Fruit fly (Drosophila melanogaster) whole organism, embryonic: ENCODE measurements around the gene Dlip1.

Experiments
- Antp ChIP-seq: fragments of 200-800 bp; sonication (Bioruptor generic); optimal IDR thresholded peaks from 3 replicates; lab custom pipeline; 2016; ENCODE audit warnings: missing biosample characterization, missing genetic modification characterization
- BEAF-32 ChIP-seq: fragments of 200-800 bp; sonication (Bioruptor generic); optimal IDR thresholded peaks from 3 replicates; lab custom pipeline; 2017; ENCODE audit warnings: missing biosample characterization, missing genetic modification characterization, mild to moderate bottlenecking, moderate library complexity, missing genetic modification reagents
- CG10366 ChIP-seq: fragments of 200-800 bp; sonication (Bioruptor generic); IDR thresholded peaks from 2 replicates; pipeline ENCODE4 v1.3.6; 2022; ENCODE audit warnings: missing biosample characterization, missing genetic modification characterization
- CG11723 ChIP-seq: fragments of 200-800 bp; sonication (Bioruptor generic); optimal IDR thresholded peaks from 2 replicates; lab custom pipeline; 2017; ENCODE audit warnings: missing biosample characterization, mild to moderate bottlenecking, missing genetic modification characterization
- CG15479 ChIP-seq: fragments of 200-800 bp; sonication (Bioruptor generic); optimal IDR thresholded peaks from 3 replicates; lab custom pipeline; 2019; ENCODE audit warnings: missing biosample characterization, mild to moderate bottlenecking, missing genetic modification characterization, moderate library complexity
- CG18011 ChIP-seq: fragments of 200-800 bp; sonication (Bioruptor generic); optimal IDR thresholded peaks from 2 replicates; lab custom pipeline; 2017; ENCODE audit warnings: missing biosample characterization, missing genetic modification characterization, mild to moderate bottlenecking, moderate library complexity, missing genotype
- CG2199 ChIP-seq: fragments of 200-800 bp; sonication (Bioruptor generic); IDR thresholded peaks from 3 replicates; pipeline ENCODE4 v1.3.6; 2022; ENCODE audit warnings: missing biosample characterization, missing genetic modification characterization
- CG31441 ChIP-seq: fragments of 200-800 bp; sonication (Bioruptor generic); IDR thresholded peaks from 2 replicates; pipeline ENCODE4 v1.3.6; 2022; ENCODE audit warnings: missing biosample characterization, missing genetic modification characterization
- CG34376 ChIP-seq: fragments of 200-800 bp; sonication (Bioruptor generic); optimal IDR thresholded peaks from 2 replicates; lab custom pipeline; 2018; ENCODE audit warnings: missing biosample characterization, mild to moderate bottlenecking, missing genetic modification characterization
- CG42726 ChIP-seq: fragments of 200-800 bp; sonication (Bioruptor generic); IDR thresholded peaks from 2 replicates; pipeline ENCODE4 v1.3.6; 2022; ENCODE audit warnings: missing biosample characterization, missing genetic modification characterization; ENCODE audit not compliant: partially characterized antibody
- CG6654 ChIP-seq: fragments of 200-800 bp; sonication (Bioruptor generic); optimal IDR thresholded peaks from 2 replicates; lab custom pipeline; 2017; ENCODE audit warnings: missing biosample characterization, mild to moderate bottlenecking, missing genetic modification characterization
- CG7963 ChIP-seq: fragments of 200-800 bp; sonication (Bioruptor generic); IDR thresholded peaks from 3 replicates; pipeline ENCODE4 v1.3.6; 2022; ENCODE audit warnings: missing biosample characterization, missing genetic modification characterization; ENCODE audit not compliant: partially characterized antibody
- CG8290 ChIP-seq, 3 experiments: fragments of 200-800 bp; sonication (Bioruptor generic); optimal IDR thresholded peaks; 2 replicates each; lab custom pipeline; 2016 to 2019; ENCODE audit warnings: missing biosample characterization in 3 of 3, missing genetic modification characterization in 3 of 3, mild to moderate bottlenecking in 2 of 3, moderate library complexity in 1 of 3
- CG8765 ChIP-seq: fragments of 200-800 bp; sonication (Bioruptor generic); IDR thresholded peaks from 2 replicates; pipeline ENCODE4 v1.3.6; 2022; ENCODE audit warnings: missing biosample characterization, missing genetic modification characterization
- CG9727 ChIP-seq: fragments of 200-800 bp; sonication (Bioruptor generic); optimal IDR thresholded peaks from 3 replicates; lab custom pipeline; 2017; ENCODE audit warnings: missing biosample characterization, mild to moderate bottlenecking, missing genetic modification characterization
- CkIIα-i1 ChIP-seq: fragments of 200-800 bp; sonication (Bioruptor generic); IDR thresholded peaks from 2 replicates; pipeline ENCODE4 v1.3.6; 2022; ENCODE audit warnings: missing biosample characterization, missing genetic modification characterization
- D ChIP-seq, 2 experiments: fragments of 200-800 bp in 1 of 2; fragments of >200 bp in 1 of 2; sonication (Bioruptor generic) in 1 of 2; optimal IDR thresholded peaks; 2 replicates in 1 of 2; 3 replicates in 1 of 2; lab custom pipeline; 2017; ENCODE audit warnings: mild to moderate bottlenecking in 1 of 2, missing biosample characterization in 1 of 2, missing genetic modification characterization in 1 of 2, missing genetic modification reagents in 1 of 2
- Deaf1 ChIP-seq: fragments of 200-800 bp; optimal IDR thresholded peaks from 3 replicates; lab custom pipeline; 2019; ENCODE audit warnings: missing biosample characterization, mild to moderate bottlenecking, missing genetic modification characterization, moderate library complexity
- E2f1 ChIP-seq: fragments of 200-800 bp; sonication (Bioruptor generic); IDR thresholded peaks from 2 replicates; pipeline ENCODE4 v1.3.6; 2022; ENCODE audit warnings: missing biosample characterization, missing genetic modification characterization
- Ets65A ChIP-seq: fragments of 200-800 bp; sonication (Bioruptor generic); peaks from one replicate; lab custom pipeline; 2016; ENCODE audit warnings: missing biosample characterization, missing genetic modification characterization
- Fer1 ChIP-seq: fragments of 200-800 bp; sonication (Bioruptor generic); optimal IDR thresholded peaks from 2 replicates; lab custom pipeline; 2017; ENCODE audit warnings: missing biosample characterization, mild to moderate bottlenecking, missing genetic modification characterization
- Hand ChIP-seq: fragments of 200-800 bp; sonication (Bioruptor generic); optimal IDR thresholded peaks from 2 replicates; lab custom pipeline; 2017; ENCODE audit warnings: mild to moderate bottlenecking, missing biosample characterization, missing genetic modification reagents, missing genetic modification characterization
- Hmx ChIP-seq: fragments of 200-800 bp; sonication (Bioruptor generic); optimal IDR thresholded peaks from 2 replicates; lab custom pipeline; 2016; ENCODE audit warnings: missing biosample characterization, missing genetic modification characterization
- Hr3 ChIP-seq: fragments of 200-800 bp; sonication (Bioruptor generic); optimal IDR thresholded peaks from 3 replicates; lab custom pipeline; 2016; ENCODE audit warnings: missing biosample characterization, missing genetic modification characterization
- Hr78 ChIP-seq, 2 experiments: fragments of 200-800 bp in 1 of 2; fragments of >200 bp in 1 of 2; sonication (Bioruptor generic) in 1 of 2; optimal IDR thresholded peaks; 2 replicates each; lab custom pipeline; 2017 to 2019; ENCODE audit warnings: missing biosample characterization in 2 of 2, missing genetic modification characterization in 2 of 2, mild to moderate bottlenecking in 1 of 2, moderate library complexity in 1 of 2
- Pdp1 ChIP-seq, 2 experiments: fragments of 200-800 bp; sonication (Bioruptor generic); optimal IDR thresholded peaks; 3 replicates each; lab custom pipeline; 2016; ENCODE audit warnings: missing biosample characterization in 2 of 2, missing genetic modification characterization in 2 of 2, mild to moderate bottlenecking in 1 of 2, moderate library complexity in 1 of 2
- Xbp1 ChIP-seq: fragments of 200-800 bp; sonication (Bioruptor generic); optimal IDR thresholded peaks from 3 replicates; lab custom pipeline; 2016; ENCODE audit warnings: missing biosample characterization, mild to moderate bottlenecking, missing genetic modification characterization
- amos ChIP-seq: fragments of 200-800 bp; sonication (Bioruptor generic); IDR thresholded peaks from 2 replicates; pipeline ENCODE4 v1.3.6; 2022; ENCODE audit warnings: missing biosample characterization, missing genetic modification characterization; ENCODE audit not compliant: partially characterized antibody
- bbx ChIP-seq: fragments of 200-800 bp; sonication (Bioruptor generic); IDR thresholded peaks from 2 replicates; pipeline ENCODE4 v1.3.6; 2022; ENCODE audit warnings: missing biosample characterization, missing genetic modification characterization; ENCODE audit not compliant: partially characterized antibody
- cg ChIP-seq: fragments of 200-800 bp; sonication (Bioruptor generic); optimal IDR thresholded peaks from 3 replicates; lab custom pipeline; 2019; ENCODE audit warnings: missing biosample characterization, mild to moderate bottlenecking, missing genetic modification characterization, moderate library complexity
- chinmo ChIP-seq: fragments of 200-800 bp; sonication (Bioruptor generic); IDR thresholded peaks from 4 replicates; pipeline ENCODE4 v1.3.6; 2022; ENCODE audit warnings: missing biosample characterization, missing genetic modification characterization; ENCODE audit not compliant: partially characterized antibody
- ci ChIP-seq: fragments of 200-800 bp; sonication (Bioruptor generic); IDR thresholded peaks from 3 replicates; pipeline ENCODE4 v1.3.6; 2022; ENCODE audit warnings: missing biosample characterization, missing genetic modification characterization
- danr ChIP-seq: fragments of 200-800 bp; sonication (Bioruptor generic); IDR thresholded peaks from 2 replicates; pipeline ENCODE4 v1.3.6; 2022; ENCODE audit warnings: missing biosample characterization, missing genetic modification characterization
- dimm ChIP-seq: fragments of 200-800 bp; sonication (Bioruptor generic); IDR thresholded peaks from 2 replicates; pipeline ENCODE4 v1.3.6; 2022; ENCODE audit warnings: missing biosample characterization, missing genetic modification characterization
- eve ChIP-seq, 2 experiments: fragments of >200 bp; optimal IDR thresholded peaks; 2 replicates each; lab custom pipeline; 2017; ENCODE audit warnings: missing biosample characterization in 2 of 2, missing genetic modification characterization in 2 of 2
- ewg ChIP-seq: fragments of 200-800 bp; sonication (Bioruptor generic); optimal IDR thresholded peaks from 3 replicates; lab custom pipeline; 2017; ENCODE audit warnings: mild to moderate bottlenecking, missing biosample characterization, missing genetic modification reagents, missing genetic modification characterization
- exex ChIP-seq: fragments of 200-800 bp; sonication (Bioruptor generic); optimal IDR thresholded peaks from 4 replicates; lab custom pipeline; 2018; ENCODE audit warnings: missing biosample characterization, mild to moderate bottlenecking, missing genetic modification characterization, moderate library complexity
- gem ChIP-seq: fragments of 200-800 bp; sonication (Bioruptor generic); optimal IDR thresholded peaks from 2 replicates; lab custom pipeline; 2019; ENCODE audit warnings: missing biosample characterization, mild to moderate bottlenecking, missing genetic modification characterization, moderate library complexity
- jumu ChIP-seq: fragments of 200-800 bp; sonication (Bioruptor generic); optimal IDR thresholded peaks from 3 replicates; lab custom pipeline; 2016; ENCODE audit warnings: missing biosample characterization, missing genetic modification characterization
- nmo ChIP-seq: fragments of 200-800 bp; sonication (Bioruptor generic); optimal IDR thresholded peaks from 2 replicates; lab custom pipeline; 2018; ENCODE audit warnings: missing biosample characterization, mild to moderate bottlenecking, missing genetic modification characterization, moderate library complexity
- nom ChIP-seq: fragments of 200-800 bp; sonication (Bioruptor generic); optimal IDR thresholded peaks from 2 replicates; lab custom pipeline; 2017; ENCODE audit warnings: missing biosample characterization, missing genetic modification characterization, mild to moderate bottlenecking, moderate library complexity, missing genetic modification reagents
- p53 ChIP-seq: fragments of 200-800 bp; sonication (Bioruptor generic); optimal IDR thresholded peaks from 2 replicates; lab custom pipeline; 2016; ENCODE audit warnings: missing biosample characterization, missing genetic modification characterization
- sens ChIP-seq: fragments of 200-800 bp; sonication (Bioruptor generic); peaks from one replicate; lab custom pipeline; 2016; ENCODE audit warnings: missing biosample characterization, missing genetic modification characterization
- sqz ChIP-seq: fragments of 200-800 bp; sonication (Bioruptor generic); optimal IDR thresholded peaks from 3 replicates; lab custom pipeline; 2018; ENCODE audit warnings: missing biosample characterization, mild to moderate bottlenecking, missing genetic modification characterization
- twi ChIP-seq: fragments of 200-800 bp; optimal IDR thresholded peaks from 2 replicates; lab custom pipeline; 2019; ENCODE audit warnings: missing biosample characterization, mild to moderate bottlenecking, missing genetic modification characterization, moderate library complexity
- vvl ChIP-seq: fragments of 200-800 bp; sonication (Bioruptor generic); IDR thresholded peaks from 2 replicates; pipeline ENCODE4 v1.3.6; 2022; ENCODE audit warnings: missing biosample characterization, missing genetic modification characterization
- zen ChIP-seq: fragments of 200-800 bp; sonication (Bioruptor generic); optimal IDR thresholded peaks from 3 replicates; lab custom pipeline; 2018; ENCODE audit warnings: missing biosample characterization, mild to moderate bottlenecking, missing genetic modification characterization, moderate library complexity
- zen2 ChIP-seq: fragments of 200-800 bp; sonication (Bioruptor generic); IDR thresholded peaks from 3 replicates; pipeline ENCODE4 v1.3.6; 2022; ENCODE audit warnings: missing biosample characterization, missing genetic modification characterization; ENCODE audit not compliant: partially characterized antibody

Gene Dlip1

dm6 chrX:9155715-9156387 lies 2.6 kb upstream of the Dlip1 start (continued):
- TF ChIP-seq CG2199 (GFP tag; lab: Robert Waterston, UW) (no peak), Ets65A (GFP tag; lab: Kevin White, UChicago) (peak; percentile 4), jumu (no peak), Hr78 (GFP tag; optimal IDR thresholded peaks at IDR 0.05; lab: Kevin White, UChicago) (no peak), vvl (peak; percentile 56; the same call in 1 of the 2 replicates), twi (peak; percentile 74), ci (0 out of 3 replicates have a peak, but pooled peaks have one; percentile 21), Pdp1 (GFP tag; optimal IDR thresholded peaks at IDR 0.05; lab: Kevin White, UChicago) (peak in 1 of 2 experiments; percentile 96), Hmx (GFP tag; lab: Kevin White, UChicago) (no peak), exex (tag; lab: Kevin White, UChicago) (peak; percentile 5), CG15479 (GFP tag; lab: Kevin White, UChicago) (peak; percentile 46), CG9727 (GFP tag; lab: Kevin White, UChicago) (peak; percentile 1), cg (GFP tag; lab: Kevin White, UChicago) (peak; percentile 69), Xbp1 (GFP tag; lab: Kevin White, UChicago) (no peak), amos (GFP tag; lab: Robert Waterston, UW) (0 out of 2 replicates have a peak, but pooled peaks have one; percentile 15), p53 (GFP tag; lab: Kevin White, UChicago) (peak; percentile 29), D (optimal IDR thresholded peaks at IDR 0.05; lab: Kevin White, UChicago) (no peak), D (GFP tag; optimal IDR thresholded peaks at IDR 0.05; lab: Kevin White, UChicago) (peak; percentile 4), ewg (peak; percentile 71), zen (tag; lab: Kevin White, UChicago) (peak; percentile 15), Deaf1 (tag; lab: Kevin White, UChicago) (peak; percentile 81), sens (GFP tag; lab: Kevin White, UChicago) (peak; percentile 48), dimm (no peak), sqz (GFP tag; lab: Kevin White, UChicago) (peak; percentile 59), CG11723 (no peak), chinmo (peak; percentile 86; the same call in 3 of the 4 replicates), Hand (GFP tag; lab: Kevin White, UChicago) (no peak), CG6654 (no peak), E2f1 (GFP tag; lab: Robert Waterston, UW) (peak; percentile 31; the same call in 1 of the 2 replicates), nom (GFP tag; lab: Kevin White, UChicago) (peak; percentile 49), CG10366 (GFP tag; lab: Robert Waterston, UW) (no peak), CG8290 (GFP tag; optimal IDR thresholded peaks at IDR 0.05; lab: Kevin White, UChicago) (no peak), CG8290 (tag; optimal IDR thresholded peaks at IDR 0.05; lab: Kevin White, UChicago) (peak in 1 of 2 experiments; percentile 33)
- TF ChIP-seq, all 482 proteins: peak for 39

DNA sequence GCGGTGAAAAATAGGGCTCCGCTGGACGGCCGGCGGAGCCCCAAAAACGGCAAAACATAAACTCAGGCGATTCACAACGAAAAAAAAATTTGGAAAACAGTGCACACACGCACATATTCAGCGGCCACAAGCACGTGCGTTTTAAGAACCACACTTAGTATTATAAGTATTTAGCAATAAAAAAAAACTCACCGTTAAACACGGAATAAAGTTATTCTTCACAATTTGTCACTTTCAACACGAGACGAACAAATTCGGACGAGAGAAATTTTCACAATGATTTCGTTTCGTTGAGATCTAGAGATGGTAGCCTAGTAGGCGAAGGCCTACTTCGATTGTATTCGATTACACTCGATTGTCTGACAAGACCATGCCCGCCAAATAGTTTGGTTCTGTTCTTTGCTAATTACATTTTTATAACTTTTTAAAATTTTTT lies 2.0 kb upstream of the Dlip1 start, which contains the start of gene His3.3B:
Gene His3.3B (minus strand): TSS at position 282 of the 436 bp plus-strand sequence.
- TF ChIP-seq CG8765 (GFP tag; lab: Robert Waterston, UW) (no peak), CG31441 (GFP tag; lab: Robert Waterston, UW) (no peak; the same call in 1 of the 2 replicates), Hr3 (GFP tag; lab: Kevin White, UChicago) (no peak), CkIIα-i1 (GFP tag; lab: Robert Waterston, UW) (no peak), eve (GFP tag; optimal IDR thresholded peaks at IDR 0.05; lab: Kevin White, UChicago) (no peak), CG34376 (GFP tag; lab: Kevin White, UChicago) (peak; percentile 54), CG42726 (GFP tag; lab: Robert Waterston, UW) (no peak), zen2 (GFP tag; lab: Robert Waterston, UW) (no peak), Fer1 (GFP tag; lab: Kevin White, UChicago) (peak; percentile 70), CG7963 (GFP tag; lab: Robert Waterston, UW) (no peak), BEAF-32 (peak; percentile 60), Antp (GFP tag; lab: Kevin White, UChicago) (no peak), nmo (GFP tag; lab: Kevin White, UChicago) (no peak), bbx (GFP tag; lab: Robert Waterston, UW) (peak; percentile 21; the same call in 1 of the 2 replicates), gem (tag; lab: Kevin White, UChicago) (no peak), danr (no peak), CG18011 (GFP tag; lab: Kevin White, UChicago) (no peak)
